Fruit fly (Drosophila melanogaster): ENCODE measurements around the gene CG13455.

Gene CG13455

DNA sequence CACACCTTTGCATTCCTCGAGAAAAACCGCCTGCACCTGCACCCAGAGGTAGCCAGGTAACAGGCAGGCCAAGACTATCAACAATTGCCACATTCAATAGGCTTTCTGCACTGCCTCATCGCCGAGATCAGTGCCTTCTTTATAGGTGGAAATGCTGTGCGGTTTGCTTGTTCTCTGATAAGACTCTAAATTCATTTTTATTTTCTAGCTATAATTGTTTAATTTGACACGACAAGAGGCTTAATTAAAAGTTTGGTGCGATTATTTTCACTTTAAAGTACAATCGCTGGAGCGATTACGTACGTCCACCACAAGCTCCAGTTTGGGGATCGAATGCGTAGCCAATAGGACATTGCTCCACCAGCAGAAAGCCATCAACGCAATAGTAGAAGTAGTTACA lies 31.0 kb downstream of the CG13455 start, which contains the start of gene CG42729:
CG42729 (minus strand) TSS at position 101 of the 400 bp plus-strand sequence.
- TF ChIP-seq CG8301 (tag; optimal IDR thresholded peaks at IDR 0.05): no peak
- no peak for TF ChIP-seq CG17806 (tag; optimal IDR thresholded peaks at IDR 0.05)
- no peak for TF ChIP-seq D1 (tag; optimal IDR thresholded peaks at IDR 0.05)
- no peak for TF ChIP-seq CG32121 (GFP tag; IDR thresholded peaks at IDR 0.05)
- TF ChIP-seq Snoo (tag; optimal IDR thresholded peaks at IDR 0.05): no peak
- no peak for TF ChIP-seq CG13204 (GFP tag; optimal IDR thresholded peaks at IDR 0.05)
- no peak for TF ChIP-seq EcR (GFP tag; optimal IDR thresholded peaks at IDR 0.05)

DNA sequence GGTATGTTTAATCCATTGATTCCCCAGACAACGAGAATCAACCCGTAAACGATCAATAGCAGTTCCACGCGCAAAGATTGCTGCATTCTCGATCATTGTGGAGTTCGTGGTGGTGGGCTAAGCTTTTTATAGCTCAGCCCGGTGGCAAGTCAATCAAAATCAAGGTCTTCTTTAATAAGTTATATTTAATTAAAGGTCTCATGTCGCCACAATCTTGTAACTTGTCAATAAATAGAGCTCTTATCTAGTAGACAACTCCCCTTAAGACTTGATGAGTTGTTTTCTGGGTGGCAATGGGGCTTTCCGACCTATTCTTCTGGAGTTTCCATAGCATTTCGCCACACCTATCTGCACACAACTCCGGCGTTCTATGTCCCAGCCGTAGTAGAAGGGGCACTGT lies 31.7 kb downstream of the CG13455 start, which contains the start of gene CG42728:
CG42728 (minus strand) TSS at position 101 of the 400 bp plus-strand sequence.
- no peak for TF ChIP-seq Ets98B (GFP tag; IDR thresholded peaks at IDR 0.05)
- no peak for TF ChIP-seq EcR (GFP tag; optimal IDR thresholded peaks at IDR 0.05)
- no peak for TF ChIP-seq CG12605 (GFP tag; IDR thresholded peaks at IDR 0.05)
- TF ChIP-seq fd96Ca (GFP tag; IDR thresholded peaks at IDR 0.05): no peak
- no peak for TF ChIP-seq Snoo (tag; optimal IDR thresholded peaks at IDR 0.05)
- TF ChIP-seq CG13204 (GFP tag; optimal IDR thresholded peaks at IDR 0.05): no peak
- TF ChIP-seq CG34367 (tag; optimal IDR thresholded peaks at IDR 0.05): no peak

DNA sequence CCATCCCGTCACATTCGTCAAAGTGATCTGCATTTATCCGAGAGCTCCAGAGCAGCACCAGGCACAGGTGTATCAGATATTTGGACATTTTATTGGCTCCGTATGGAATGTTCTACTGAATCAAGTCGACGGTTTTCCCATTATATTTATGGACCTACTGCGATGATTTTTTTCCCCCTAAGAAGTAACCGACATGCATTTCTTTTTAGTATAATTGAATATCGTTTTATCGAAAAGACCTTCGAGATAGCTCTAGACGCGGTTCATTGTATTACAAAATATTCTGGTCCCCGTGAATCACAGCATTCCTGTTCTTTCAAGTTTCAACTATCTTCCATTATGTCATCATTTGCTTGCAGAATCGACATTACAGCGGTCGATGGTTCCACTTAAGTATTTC lies 32.8 kb downstream of the CG13455 start, which contains the start of gene obst-H:
obst-H (minus strand) TSS at position 101 of the 400 bp plus-strand sequence.
- no peak for TF ChIP-seq fd96Ca (GFP tag; IDR thresholded peaks at IDR 0.05)
- no peak for TF ChIP-seq CG12605 (GFP tag; IDR thresholded peaks at IDR 0.05)
- no peak for TF ChIP-seq Ets98B (GFP tag; IDR thresholded peaks at IDR 0.05)
- TF ChIP-seq D1 (tag; optimal IDR thresholded peaks at IDR 0.05): no peak
- no peak for TF ChIP-seq EcR (GFP tag; optimal IDR thresholded peaks at IDR 0.05)
- no peak for TF ChIP-seq CG14655 (GFP tag; optimal IDR thresholded peaks at IDR 0.05)
- TF ChIP-seq CG32121 (GFP tag; IDR thresholded peaks at IDR 0.05): no peak
- TF ChIP-seq Pif1B (GFP tag; optimal IDR thresholded peaks at IDR 0.05): no peak
- no peak for TF ChIP-seq rn (GFP tag; IDR thresholded peaks at IDR 0.05)
- no peak for TF ChIP-seq CG9948 (tag; optimal IDR thresholded peaks at IDR 0.05)
- no peak for TF ChIP-seq CG4496 (GFP tag; IDR thresholded peaks at IDR 0.05)
- TF ChIP-seq CG13204 (GFP tag; optimal IDR thresholded peaks at IDR 0.05): no peak
- no peak for TF ChIP-seq CG8159 (tag; optimal IDR thresholded peaks at IDR 0.05)
- no peak for TF ChIP-seq CG34367 (tag; optimal IDR thresholded peaks at IDR 0.05)
- no peak for TF ChIP-seq CG8301 (tag; optimal IDR thresholded peaks at IDR 0.05)
- no peak for TF ChIP-seq CG17806 (tag; optimal IDR thresholded peaks at IDR 0.05)
- TF ChIP-seq CG10348 (GFP tag; IDR thresholded peaks at IDR 0.05): no peak
- no peak for TF ChIP-seq gl (tag; optimal IDR thresholded peaks at IDR 0.05)

DNA sequence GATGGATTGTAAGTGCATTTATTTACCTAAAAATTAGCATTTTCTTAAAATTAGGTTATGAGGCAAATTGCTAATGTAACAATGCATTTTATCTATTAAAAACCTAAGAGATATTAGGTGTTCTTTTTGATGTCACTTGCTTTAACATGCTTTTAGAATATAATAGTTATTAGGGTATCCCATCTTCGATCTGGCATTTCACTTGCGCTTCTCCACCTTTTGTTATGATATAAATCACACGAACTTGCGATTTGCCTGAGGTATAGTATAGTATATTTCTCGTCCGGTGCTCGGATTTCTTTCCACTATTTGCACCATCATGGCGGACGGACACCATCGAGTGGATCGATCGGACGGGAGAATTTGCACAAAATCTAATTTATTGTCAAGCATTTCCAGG lies 33.7 kb downstream of the CG13455 start:
- TF ChIP-seq rn (GFP tag; IDR thresholded peaks at IDR 0.05) (no peak), CG12605 (GFP tag; IDR thresholded peaks at IDR 0.05) (no peak), gl (tag; optimal IDR thresholded peaks at IDR 0.05) (no peak)

DNA sequence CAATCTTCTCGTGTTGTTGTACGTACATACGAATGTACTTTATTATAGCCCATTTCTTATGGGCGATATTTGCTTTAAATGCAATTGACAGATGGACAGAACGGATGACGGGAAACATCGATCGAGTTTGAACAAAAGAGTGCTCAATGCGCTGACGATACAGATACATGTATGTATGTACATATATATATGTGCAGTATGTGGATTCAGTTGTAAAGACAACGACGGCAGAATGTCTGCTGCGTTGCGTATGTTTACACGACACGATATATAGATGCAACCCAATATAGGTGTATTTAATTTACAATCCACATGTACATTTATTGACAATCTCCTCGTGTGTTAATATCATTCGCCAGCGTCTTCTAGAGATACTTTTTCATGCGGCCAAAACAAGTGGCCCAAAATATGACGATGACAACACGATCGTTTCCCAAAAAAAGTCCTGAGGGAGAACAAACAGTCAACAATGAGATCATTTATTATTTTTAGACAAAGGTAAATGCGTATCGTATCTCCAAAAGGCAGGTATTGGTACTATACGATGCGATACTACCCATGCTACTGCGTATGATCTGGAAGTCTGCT lies 34.4 kb downstream of the CG13455 start:
- TF ChIP-seq EcR (GFP tag; optimal IDR thresholded peaks at IDR 0.05) (peak; percentile 23), CG10348 (GFP tag; IDR thresholded peaks at IDR 0.05) (no peak), gl (tag; optimal IDR thresholded peaks at IDR 0.05) (peak; percentile 30)

DNA sequence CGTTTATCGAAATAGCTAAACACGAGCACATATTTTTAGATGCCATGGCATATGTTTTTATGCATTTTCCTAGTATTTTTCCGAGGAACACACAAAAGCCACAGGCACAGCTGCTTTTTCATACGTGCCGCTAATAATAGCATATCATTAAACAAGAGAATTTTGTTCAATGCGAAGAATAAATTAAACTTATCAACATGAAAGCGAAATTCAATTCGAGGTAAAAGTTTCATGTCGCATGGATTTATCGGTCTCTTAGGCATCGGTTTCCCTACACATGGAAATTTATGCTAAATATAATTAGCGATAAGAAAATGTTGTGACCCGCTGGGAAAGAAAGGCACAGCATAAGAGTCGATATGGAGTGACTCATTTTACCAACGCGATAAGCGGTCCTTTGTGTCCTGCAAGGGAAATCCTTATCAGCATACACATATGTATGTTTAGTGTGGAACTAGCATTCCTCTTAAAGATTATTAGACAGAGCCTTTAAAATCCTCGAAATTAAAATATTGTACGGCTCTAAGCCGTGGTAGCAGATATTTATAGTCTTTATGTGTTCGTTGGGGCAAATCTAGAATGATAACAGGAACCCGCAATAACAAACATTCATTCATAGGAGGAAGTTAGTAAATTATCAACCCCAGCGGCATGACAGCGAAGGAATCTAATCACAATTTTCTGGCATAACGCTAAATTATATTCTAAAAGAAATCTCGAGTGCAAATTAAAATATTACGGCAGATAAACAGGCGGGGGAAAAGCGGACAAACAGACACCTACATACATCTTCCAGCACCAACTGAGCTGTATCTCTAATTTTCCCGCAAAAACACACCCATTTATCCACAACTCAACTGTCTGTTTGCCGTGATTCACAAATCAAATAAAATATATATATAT lies 35.3 kb downstream of the CG13455 start, which contains the start of gene CG43248:
CG43248 (minus strand) TSS at position 51 of the 903 bp plus-strand sequence.
- TF ChIP-seq CG9948 (tag; optimal IDR thresholded peaks at IDR 0.05) (no peak), CG34367 (tag; optimal IDR thresholded peaks at IDR 0.05) (no peak)

DNA sequence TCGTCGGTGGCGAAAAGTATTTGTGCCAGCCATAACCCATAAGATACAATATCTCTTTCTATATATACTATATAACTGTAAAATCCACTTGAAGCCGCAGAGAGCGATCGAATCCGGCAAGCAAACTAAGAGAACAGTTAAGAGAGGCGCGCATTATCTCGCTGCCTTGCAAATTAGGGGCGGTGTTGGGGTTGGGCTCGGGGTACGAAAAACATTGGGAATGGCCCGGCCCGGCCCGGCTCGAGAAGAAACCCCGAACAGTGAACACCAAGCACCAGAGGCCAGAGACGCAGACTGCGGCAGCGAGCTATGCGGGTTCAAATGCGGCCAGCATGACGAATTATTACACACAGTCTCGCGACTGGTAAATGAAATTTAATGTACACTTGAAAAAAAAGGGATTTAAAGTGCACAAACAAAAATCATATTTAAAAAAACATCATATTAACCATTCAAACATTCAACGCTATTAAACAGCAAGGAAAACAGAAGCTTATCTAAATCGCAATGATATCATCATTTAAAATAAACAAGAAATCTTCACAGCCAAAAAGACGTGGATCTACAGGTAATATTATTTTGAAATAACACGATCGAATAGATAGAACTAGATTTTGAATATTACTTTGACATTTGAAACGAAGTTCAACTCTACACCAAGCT lies 36.1 kb downstream of the CG13455 start:
- TF ChIP-seq CG12605 (GFP tag; IDR thresholded peaks at IDR 0.05): peak; percentile 40
- peak; percentile 50; the same call in 1 of the 2 replicates for TF ChIP-seq CG32121 (GFP tag; IDR thresholded peaks at IDR 0.05)
- no peak for TF ChIP-seq Pif1A (GFP tag; optimal IDR thresholded peaks at IDR 0.05)
- no peak for TF ChIP-seq Pif1B (GFP tag; optimal IDR thresholded peaks at IDR 0.05)
- peak; percentile 3 for TF ChIP-seq Snoo (tag; optimal IDR thresholded peaks at IDR 0.05)
- 0 out of 2 replicates have a peak, but pooled peaks have one; percentile 6 for TF ChIP-seq CG10348 (GFP tag; IDR thresholded peaks at IDR 0.05)
- peak; percentile 73 for TF ChIP-seq EcR (GFP tag; optimal IDR thresholded peaks at IDR 0.05)
- TF ChIP-seq CG34367 (tag; optimal IDR thresholded peaks at IDR 0.05): no peak
- TF ChIP-seq CG8301 (tag; optimal IDR thresholded peaks at IDR 0.05): peak; percentile 60
- TF ChIP-seq CG13204 (GFP tag; optimal IDR thresholded peaks at IDR 0.05): no peak
- peak; percentile 9 for TF ChIP-seq CG15710 (tag; optimal IDR thresholded peaks at IDR 0.05)
- peak; percentile 79 for TF ChIP-seq CG14655 (GFP tag; optimal IDR thresholded peaks at IDR 0.05)
- 0 out of 2 replicates have a peak, but pooled peaks have one; percentile 31 for TF ChIP-seq rn (GFP tag; IDR thresholded peaks at IDR 0.05)
- TF ChIP-seq Ets98B (GFP tag; IDR thresholded peaks at IDR 0.05): peak; percentile 64; the same call in 1 of the 2 replicates
- TF ChIP-seq gl (tag; optimal IDR thresholded peaks at IDR 0.05): no peak
- TF ChIP-seq CG4496 (GFP tag; IDR thresholded peaks at IDR 0.05): peak; percentile 90
- no peak for TF ChIP-seq D1 (tag; optimal IDR thresholded peaks at IDR 0.05)
- peak; percentile 51; the same call in 2 of the 3 replicates for TF ChIP-seq fd96Ca (GFP tag; IDR thresholded peaks at IDR 0.05)
- peak; percentile 45 for TF ChIP-seq CG9948 (tag; optimal IDR thresholded peaks at IDR 0.05)
- TF ChIP-seq CG8159 (tag; optimal IDR thresholded peaks at IDR 0.05): peak; percentile 63
- TF ChIP-seq CG17806 (tag; optimal IDR thresholded peaks at IDR 0.05): peak; percentile 4
